Worm (Caenorhabditis elegans) whole organism, mixed stage, embryonic: ENCODE results near the gene Y41C4A.12.

Source experiments
- blmp-1 ChIP-seq: fragments of 150-350 bp; optimal IDR thresholded peaks from 2 replicates; lab custom pipeline; 2014; ENCODE audit warnings: missing biosample characterization, missing genetic modification characterization
- cnd-1 ChIP-seq: fragments of 200-800 bp; sonication (Bioruptor generic); optimal IDR thresholded peaks from 2 replicates; lab custom pipeline; 2018; ENCODE audit warnings: mild to moderate bottlenecking, missing genetic modification characterization, missing compliant biosample characterization
- elt-1 ChIP-seq: sonication (generic microtip); optimal IDR thresholded peaks from 2 replicates; lab custom pipeline; 2017; ENCODE audit warnings: missing genetic modification characterization, mild to moderate bottlenecking, missing compliant biosample characterization, antibody characterized with exemption, moderate library complexity, borderline replicate concordance; ENCODE audit not compliant: insufficient read depth
- elt-3 ChIP-seq: fragments of 150-350 bp; optimal IDR thresholded peaks from 2 replicates; lab custom pipeline; 2014; ENCODE audit warnings: missing biosample characterization, missing genetic modification characterization
- flh-1 ChIP-seq: fragments of 200-800 bp; sonication (Bioruptor generic); optimal IDR thresholded peaks from 2 replicates; lab custom pipeline; 2018; ENCODE audit warnings: mild to moderate bottlenecking, missing genetic modification characterization, moderate library complexity, missing compliant biosample characterization
- mab-5 ChIP-seq: fragments of 150-350 bp; optimal IDR thresholded peaks from 2 replicates; lab custom pipeline; 2014; ENCODE audit warnings: missing biosample characterization, missing genetic modification characterization
- mep-1 ChIP-seq: fragments of 150-350 bp; optimal IDR thresholded peaks from 2 replicates; lab custom pipeline; 2017; ENCODE audit warnings: missing biosample characterization, missing genetic modification reagents, missing genetic modification characterization, inconsistent platforms
- nhr-237 ChIP-seq: fragments of 150-350 bp; optimal IDR thresholded peaks from 2 replicates; lab custom pipeline; 2014; ENCODE audit warnings: missing biosample characterization, missing genetic modification characterization
- tbx-8 ChIP-seq: fragments of 200-800 bp; sonication (Bioruptor generic); optimal IDR thresholded peaks from 2 replicates; lab custom pipeline; 2018; ENCODE audit warnings: mild to moderate bottlenecking, missing genetic modification characterization, moderate library complexity, missing compliant biosample characterization
- unc-39 ChIP-seq: fragments of 150-350 bp; optimal IDR thresholded peaks from 2 replicates; lab custom pipeline; 2014; ENCODE audit warnings: missing biosample characterization, missing genetic modification characterization
- unc-62 ChIP-seq: fragments of 150-350 bp; optimal IDR thresholded peaks from 2 replicates; lab custom pipeline; 2014; ENCODE audit warnings: missing biosample characterization, missing genetic modification reagents, missing genetic modification characterization
- ztf-11 ChIP-seq: fragments of 150-350 bp; optimal IDR thresholded peaks from 2 replicates; lab custom pipeline; 2014; ENCODE audit warnings: missing biosample characterization, missing genetic modification characterization

DNA sequence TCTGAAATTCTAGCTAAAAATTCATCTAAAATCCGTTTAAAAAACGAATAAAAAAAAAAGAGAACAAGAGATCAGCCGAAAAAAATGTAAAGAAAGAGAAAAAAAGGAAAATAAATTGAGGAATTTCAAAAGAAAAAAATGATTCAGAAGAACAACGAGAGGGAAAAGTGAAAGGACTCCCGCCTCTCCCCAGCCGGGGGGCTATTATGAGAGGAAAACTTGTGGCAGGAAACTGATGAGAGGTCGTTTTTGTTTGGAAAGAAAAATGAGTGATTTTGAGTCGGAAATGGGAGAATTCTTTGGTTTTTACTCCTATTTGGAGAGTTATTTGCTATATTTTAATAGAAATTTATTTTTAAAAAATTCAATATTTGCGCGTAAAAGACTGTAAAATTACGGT is 15.7 kb upstream of the Y41C4A.12 start:
- TF ChIP-seq nhr-237 (tag; lab: Kevin White, UChicago) (no peak), unc-62 (no peak), elt-3 (tag; lab: Kevin White, UChicago) (no peak), mab-5 (tag; lab: Kevin White, UChicago) (no peak), elt-1 (tag; lab: Kevin White, UChicago) (no peak), unc-39 (tag; lab: Kevin White, UChicago) (no peak), blmp-1 (tag; lab: Kevin White, UChicago) (no peak), ztf-11 (no peak), flh-1 (GFP tag; lab: Kevin White, UChicago) (no peak), cnd-1 (tag; lab: Kevin White, UChicago) (no peak), tbx-8 (no peak), mep-1 (tag; lab: Kevin White, UChicago) (no peak)
